Worm (Caenorhabditis elegans): Measurements from ENCODE around the gene F19B6.1.
"Not testable (repeated sequence)": the region's sequence is repeated elsewhere in the genome, so short reads cannot be mapped to it uniquely, and the experiment has no call there.

F19B6.1 gene

ce11 chrIV:12326932-12327331 is 8.9 kb downstream of the F19B6.1 start, which contains the start of gene F19B6.3:
TSS of gene F19B6.3 (plus strand) at chrIV:12327232.
- not testable (repeated sequence) for TF ChIP-seq R02D3.7 (tag; optimal IDR thresholded peaks at IDR 0.05); lsy-12 (tag; optimal IDR thresholded peaks at IDR 0.05); fkh-10 (GFP tag; optimal IDR thresholded peaks at IDR 0.05)

ce11 chrIV:12311597-12311996 is 24.3 kb downstream of the F19B6.1 start, which contains the start of gene oac-58:
TSS of gene oac-58 (minus strand) at chrIV:12311697.
- TF ChIP-seq nhr-23 (tag; optimal IDR thresholded peaks at IDR 0.05) (no peak), ceh-82 (tag; optimal IDR thresholded peaks at IDR 0.05) (no peak), nhr-67 (tag; optimal IDR thresholded peaks at IDR 0.05) (no peak), ZK546.5 (tag; optimal IDR thresholded peaks at IDR 0.05) (no peak), nhr-12 (tag; optimal IDR thresholded peaks at IDR 0.05) (no peak), tbx-2 (tag; optimal IDR thresholded peaks at IDR 0.05) (no peak), sea-2 (GFP tag; optimal IDR thresholded peaks at IDR 0.05) (no peak), elt-1 (tag; optimal IDR thresholded peaks at IDR 0.05) (no peak), eor-1 (tag; optimal IDR thresholded peaks at IDR 0.05) (no peak), mdl-1 (tag; optimal IDR thresholded peaks at IDR 0.05) (no peak), ceh-16 (tag; optimal IDR thresholded peaks at IDR 0.05) (no peak)

- TF ChIP-seq unc-62 (GFP tag; optimal IDR thresholded peaks at IDR 0.05), result no peak
- no peak for TF ChIP-seq lsy-12 (tag; optimal IDR thresholded peaks at IDR 0.05)
- no peak for TF ChIP-seq ZK546.5 (tag; optimal IDR thresholded peaks at IDR 0.05)
- TF ChIP-seq nhr-67 (tag; optimal IDR thresholded peaks at IDR 0.05), result no peak
- no peak for TF ChIP-seq zag-1 (tag; optimal IDR thresholded peaks at IDR 0.05)
- no peak for TF ChIP-seq lin-15B (tag; optimal IDR thresholded peaks at IDR 0.05)
- TF ChIP-seq fkh-2 (tag; optimal IDR thresholded peaks at IDR 0.05), result no peak
- no peak for TF ChIP-seq tbx-2 (tag; optimal IDR thresholded peaks at IDR 0.05)
- no peak for TF ChIP-seq nfya-1 (tag; optimal IDR thresholded peaks at IDR 0.05; ENCODE audit: insufficient read depth)
- TF ChIP-seq ceh-9 (tag; optimal IDR thresholded peaks at IDR 0.05), result no peak
- TF ChIP-seq elt-3 (tag; optimal IDR thresholded peaks at IDR 0.05), result no peak
- TF ChIP-seq snpc-4 (tag; optimal IDR thresholded peaks at IDR 0.05), result no peak
- no peak for TF ChIP-seq fos-1 (tag; optimal IDR thresholded peaks at IDR 0.05)
- TF ChIP-seq nhr-23 (tag; optimal IDR thresholded peaks at IDR 0.05), result no peak
- no peak for TF ChIP-seq jun-1 (tag; optimal IDR thresholded peaks at IDR 0.05)
These were observed 28.2 kb downstream of the F19B6.1 start, which contains the start of gene oac-57 for ce11 chrIV:12307720-12308119. TSS of gene oac-57 (minus strand) at chrIV:12307820.

- TF ChIP-seq pha-4 (tag; optimal IDR thresholded peaks at IDR 0.05) (peak; percentile 73), pqm-1 (tag; optimal IDR thresholded peaks at IDR 0.05) (peak; percentile 78), egl-5 (tag; optimal IDR thresholded peaks at IDR 0.05) (no peak), nhr-11 (tag; optimal IDR thresholded peaks at IDR 0.05) (no peak), nhr-237 (tag; optimal IDR thresholded peaks at IDR 0.05) (no peak), elt-2 (tag; optimal IDR thresholded peaks at IDR 0.05) (peak; percentile 87), skn-1 (tag; optimal IDR thresholded peaks at IDR 0.05) (peak; percentile 1), ceh-82 (tag; optimal IDR thresholded peaks at IDR 0.05) (no peak)
These were observed 29.9 kb downstream of the F19B6.1 start for ce11 chrIV:12305956-12306355.

DNA sequence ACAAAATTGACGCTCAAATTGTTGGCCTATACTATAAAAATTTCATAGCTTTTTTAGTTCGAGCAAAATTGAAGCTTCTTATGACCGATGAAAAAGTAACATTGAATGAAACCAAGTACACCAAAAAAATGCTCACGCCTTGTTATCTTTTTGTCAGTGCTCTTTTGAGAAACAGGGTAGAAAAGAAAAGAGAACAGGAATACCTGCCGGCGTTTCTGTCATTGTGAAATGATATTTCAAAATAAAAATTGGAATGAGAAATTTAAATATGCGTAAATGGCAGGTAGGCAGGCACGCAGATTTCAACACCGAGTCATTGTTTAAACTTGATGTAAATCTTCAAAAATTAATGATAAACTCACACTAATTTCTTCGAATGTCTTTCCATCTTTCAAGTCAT is 31.1 kb downstream of the F19B6.1 start:
- TF ChIP-seq nhr-43 (tag; optimal IDR thresholded peaks at IDR 0.05; ENCODE audit: poor library complexity, severe bottlenecking) (no peak), nhr-25 (tag; optimal IDR thresholded peaks at IDR 0.05) (no peak), aly-2 (tag; optimal IDR thresholded peaks at IDR 0.05) (no peak), lin-15B (tag; optimal IDR thresholded peaks at IDR 0.05) (no peak), unc-39 (tag; optimal IDR thresholded peaks at IDR 0.05) (no peak), elt-2 (tag; optimal IDR thresholded peaks at IDR 0.05) (peak; percentile 17), nhr-67 (tag; optimal IDR thresholded peaks at IDR 0.05) (no peak), nhr-237 (tag; optimal IDR thresholded peaks at IDR 0.05) (no peak)
